Worm (Caenorhabditis elegans) whole organism, L1 larva: ENCODE measurements around the gene T23E1.3.

Experiments used
- C04F5.9 ChIP-seq: sonication (generic microtip); optimal IDR thresholded peaks from 2 replicates; lab custom pipeline; 2016; ENCODE audit warnings: missing genetic modification characterization, missing compliant biosample characterization
- C34B4.2 ChIP-seq: sonication (generic microtip); optimal IDR thresholded peaks from 2 replicates; lab custom pipeline; 2017; ENCODE audit warnings: mild to moderate bottlenecking, missing genetic modification characterization, missing compliant biosample characterization
- F16B12.6 ChIP-seq: fragments of 150-350 bp; optimal IDR thresholded peaks from 2 replicates; lab custom pipeline; 2014; ENCODE audit warnings: missing biosample characterization, missing genetic modification characterization
- Y116A8C.19 ChIP-seq: sonication (generic microtip); optimal IDR thresholded peaks from 2 replicates; lab custom pipeline; 2016; ENCODE audit warnings: missing compliant biosample characterization, missing genetic modification characterization, borderline replicate concordance
- aha-1 ChIP-seq: fragments of 150-350 bp; optimal IDR thresholded peaks from 2 replicates; lab custom pipeline; 2014; ENCODE audit warnings: missing biosample characterization, missing genetic modification characterization
- alr-1 ChIP-seq: fragments of 200-800 bp; sonication (Bioruptor generic); optimal IDR thresholded peaks from 2 replicates; lab custom pipeline; 2018; ENCODE audit warnings: borderline replicate concordance, mild to moderate bottlenecking, missing genetic modification characterization, missing compliant biosample characterization
- ama-1 ChIP-seq: fragments of 150-350 bp; optimal IDR thresholded peaks from 2 replicates; lab custom pipeline; 2014
- ceh-8 ChIP-seq: fragments of 200-800 bp; sonication (Bioruptor generic); optimal IDR thresholded peaks from 2 replicates; lab custom pipeline; 2018; ENCODE audit warnings: mild to moderate bottlenecking, missing genetic modification characterization, moderate library complexity, missing compliant biosample characterization
- ceh-88 ChIP-seq: fragments of 200-800 bp; sonication (Bioruptor generic); IDR thresholded peaks from 2 replicates; pipeline ENCODE4 v1.3.6; 2022; ENCODE audit warnings: missing genetic modification characterization, missing compliant biosample characterization
- dpl-1 ChIP-seq, 3 experiments: fragments of 150-350 bp in 2 of 3; sonication (generic microtip) in 1 of 3; optimal IDR thresholded peaks; 2 replicates each; lab custom pipeline; 2014 to 2017; ENCODE audit warnings: missing biosample characterization in 3 of 3, missing genetic modification characterization in 3 of 3, missing genetic modification reagents in 3 of 3
- dsc-1 ChIP-seq: sonication (generic microtip); optimal IDR thresholded peaks from 2 replicates; lab custom pipeline; 2016; ENCODE audit warnings: mild to moderate bottlenecking, missing genetic modification characterization, missing compliant biosample characterization
- efl-1 ChIP-seq, 4 experiments: fragments of 150-350 bp; optimal IDR thresholded peaks in 3 of 4; peaks in 1 of 4; 1 replicate in 1 of 4; 2 replicates in 3 of 4; lab custom pipeline; 2014; ENCODE audit warnings: missing biosample characterization in 2 of 4, missing genetic modification characterization in 2 of 4, missing genetic modification reagents in 2 of 4
- egl-27 ChIP-seq, 2 experiments: fragments of 150-350 bp in 1 of 2; sonication (generic microtip); optimal IDR thresholded peaks; 3 replicates each; lab custom pipeline; 2017 to 2018; ENCODE audit warnings: missing biosample characterization in 2 of 2, missing genetic modification characterization in 2 of 2, missing genetic modification reagents in 2 of 2
- elt-2 ChIP-seq: sonication (generic microtip); optimal IDR thresholded peaks from 2 replicates; lab custom pipeline; 2016; ENCODE audit warnings: missing genetic modification characterization, mild to moderate bottlenecking, inconsistent platforms, missing compliant biosample characterization, missing genetic modification reagents
- elt-3 ChIP-seq, 6 experiments: fragments of 150-350 bp in 1 of 6; sonication (generic microtip); optimal IDR thresholded peaks; 2 replicates each; lab custom pipeline; 2017 to 2018; ENCODE audit warnings: missing biosample characterization in 6 of 6, missing genetic modification characterization in 6 of 6, inconsistent platforms in 1 of 6
- ets-5 ChIP-seq: fragments of 200-800 bp; sonication (Bioruptor generic); IDR thresholded peaks from 2 replicates; pipeline ENCODE4 v1.3.6; 2022; ENCODE audit warnings: missing genetic modification characterization, missing compliant biosample characterization
- fkh-4 ChIP-seq: sonication (generic microtip); optimal IDR thresholded peaks from 2 replicates; lab custom pipeline; 2016; ENCODE audit warnings: missing compliant biosample characterization, missing genetic modification characterization, borderline replicate concordance
- grh-1 ChIP-seq: fragments of 200-800 bp; sonication (Bioruptor generic); IDR thresholded peaks from 2 replicates; pipeline ENCODE4 v1.3.6; 2022; ENCODE audit warnings: missing genetic modification reagents, missing genetic modification characterization, missing compliant biosample characterization
- irx-1 ChIP-seq: sonication (generic microtip); optimal IDR thresholded peaks from 2 replicates; lab custom pipeline; 2016; ENCODE audit warnings: missing genetic modification characterization, missing compliant biosample characterization
- isw-1 ChIP-seq: fragments of 200-800 bp; sonication (Bioruptor generic); IDR thresholded peaks from 2 replicates; pipeline ENCODE4 v1.3.6; 2022; ENCODE audit warnings: missing genetic modification characterization, missing compliant biosample characterization
- lin-15B ChIP-seq: fragments of 150-350 bp; sonication (generic microtip); optimal IDR thresholded peaks from 3 replicates; lab custom pipeline; 2014; ENCODE audit warnings: missing biosample characterization, missing genetic modification characterization
- lin-39 ChIP-seq: fragments of 150-350 bp; optimal IDR thresholded peaks from 2 replicates; lab custom pipeline; 2014; ENCODE audit warnings: missing biosample characterization, missing genetic modification reagents, missing genetic modification characterization
- lir-3 ChIP-seq: sonication (generic microtip); optimal IDR thresholded peaks from 2 replicates; lab custom pipeline; 2016; ENCODE audit warnings: mild to moderate bottlenecking, missing genetic modification characterization, moderate library complexity, missing compliant biosample characterization; ENCODE audit not compliant: poor library complexity
- lsy-2 ChIP-seq, 2 experiments: fragments of 150-350 bp; optimal IDR thresholded peaks; 2 replicates each; lab custom pipeline; 2014; ENCODE audit warnings: missing biosample characterization in 2 of 2, missing genetic modification characterization in 2 of 2
- mdl-1 ChIP-seq, 2 experiments: fragments of 150-350 bp; optimal IDR thresholded peaks; 2 replicates each; lab custom pipeline; 2014 to 2017; ENCODE audit warnings: missing biosample characterization in 2 of 2, missing genetic modification characterization in 2 of 2, inconsistent platforms in 1 of 2
- mef-2 ChIP-seq: fragments of 150-350 bp; optimal IDR thresholded peaks from 2 replicates; lab custom pipeline; 2014; ENCODE audit warnings: missing biosample characterization, missing genetic modification characterization
- nhr-11 ChIP-seq: fragments of 150-350 bp; optimal IDR thresholded peaks from 2 replicates; lab custom pipeline; 2014; ENCODE audit warnings: missing biosample characterization, missing genetic modification characterization
- nhr-12 ChIP-seq: sonication (generic microtip); optimal IDR thresholded peaks from 2 replicates; lab custom pipeline; 2017; ENCODE audit warnings: missing biosample characterization, missing genetic modification characterization
- nhr-20 ChIP-seq: sonication (generic microtip); optimal IDR thresholded peaks from 2 replicates; lab custom pipeline; 2016; ENCODE audit warnings: mild to moderate bottlenecking, missing genetic modification characterization, missing compliant biosample characterization
- nhr-28 ChIP-seq: fragments of 150-350 bp; optimal IDR thresholded peaks from 2 replicates; lab custom pipeline; 2014; ENCODE audit warnings: missing biosample characterization, missing genetic modification characterization
- nhr-47 ChIP-seq: sonication (generic microtip); optimal IDR thresholded peaks from 2 replicates; lab custom pipeline; 2016; ENCODE audit warnings: mild to moderate bottlenecking, missing genetic modification characterization, moderate library complexity, missing compliant biosample characterization
- nhr-71 ChIP-seq: sonication (generic microtip); optimal IDR thresholded peaks from 2 replicates; lab custom pipeline; 2016; ENCODE audit warnings: mild to moderate bottlenecking, missing genetic modification characterization, moderate library complexity, missing compliant biosample characterization
- nhr-76 ChIP-seq: sonication (generic microtip); optimal IDR thresholded peaks from 2 replicates; lab custom pipeline; 2017; ENCODE audit warnings: missing biosample characterization, missing genetic modification characterization
- nhr-77 ChIP-seq: fragments of 150-350 bp; optimal IDR thresholded peaks from 2 replicates; lab custom pipeline; 2014; ENCODE audit warnings: missing biosample characterization, missing genetic modification characterization
- nhr-84 ChIP-seq: sonication (generic microtip); optimal IDR thresholded peaks from 2 replicates; lab custom pipeline; 2017; ENCODE audit warnings: missing biosample characterization, missing genetic modification characterization
- nhr-90 ChIP-seq: sonication (generic microtip); optimal IDR thresholded peaks from 2 replicates; lab custom pipeline; 2016; ENCODE audit warnings: mild to moderate bottlenecking, missing genetic modification characterization, missing compliant biosample characterization; ENCODE audit not compliant: poor library complexity
- pag-3 ChIP-seq: sonication (generic microtip); optimal IDR thresholded peaks from 2 replicates; lab custom pipeline; 2017; ENCODE audit warnings: missing genetic modification characterization, mild to moderate bottlenecking, missing compliant biosample characterization, antibody characterized with exemption, borderline replicate concordance; ENCODE audit not compliant: insufficient read depth
- pax-3 ChIP-seq: fragments of 200-800 bp; sonication (Bioruptor generic); optimal IDR thresholded peaks from 2 replicates; lab custom pipeline; 2018; ENCODE audit warnings: mild to moderate bottlenecking, missing genetic modification characterization, moderate library complexity, missing compliant biosample characterization
- pqm-1 ChIP-seq: sonication (generic microtip); optimal IDR thresholded peaks from 3 replicates; lab custom pipeline; 2017; ENCODE audit warnings: missing biosample characterization, missing genetic modification characterization
- skn-1 ChIP-seq: fragments of 150-350 bp; optimal IDR thresholded peaks from 2 replicates; lab custom pipeline; 2014; ENCODE audit warnings: missing biosample characterization, missing genetic modification characterization
- snpc-4 ChIP-seq: fragments of 150-350 bp; optimal IDR thresholded peaks from 2 replicates; lab custom pipeline; 2014; ENCODE audit warnings: missing biosample characterization, missing genetic modification characterization
- snu-23 ChIP-seq: sonication (generic microtip); optimal IDR thresholded peaks from 2 replicates; lab custom pipeline; 2016; ENCODE audit warnings: missing genetic modification characterization, missing compliant biosample characterization
- sox-4 ChIP-seq: sonication (generic microtip); optimal IDR thresholded peaks from 2 replicates; lab custom pipeline; 2016; ENCODE audit warnings: missing genetic modification characterization, missing compliant biosample characterization
- sptf-1 ChIP-seq: fragments of 150-350 bp; optimal IDR thresholded peaks from 2 replicates; lab custom pipeline; 2014; ENCODE audit warnings: missing biosample characterization, missing genetic modification characterization
- sup-37 ChIP-seq: fragments of 200-800 bp; sonication (Bioruptor generic); optimal IDR thresholded peaks from 2 replicates; lab custom pipeline; 2018; ENCODE audit warnings: mild to moderate bottlenecking, missing genetic modification characterization, missing compliant biosample characterization
- tbx-2 ChIP-seq: sonication (generic microtip); optimal IDR thresholded peaks from 2 replicates; lab custom pipeline; 2016; ENCODE audit warnings: missing genetic modification characterization, missing compliant biosample characterization
- tlp-1 ChIP-seq: fragments of 150-350 bp; optimal IDR thresholded peaks from 2 replicates; lab custom pipeline; 2014; ENCODE audit warnings: missing biosample characterization, missing genetic modification characterization
- unc-62 ChIP-seq: fragments of 150-350 bp; optimal IDR thresholded peaks from 2 replicates; lab custom pipeline; 2014; ENCODE audit warnings: missing biosample characterization, missing genetic modification reagents, missing genetic modification characterization
- xbp-1 ChIP-seq: sonication (generic microtip); optimal IDR thresholded peaks from 2 replicates; lab custom pipeline; 2016; ENCODE audit warnings: missing genetic modification characterization, missing compliant biosample characterization
- zag-1 ChIP-seq: fragments of 150-350 bp; optimal IDR thresholded peaks from 2 replicates; lab custom pipeline; 2014; ENCODE audit warnings: missing biosample characterization, missing genetic modification characterization
- zip-4 ChIP-seq: fragments of 200-800 bp; sonication (Bioruptor generic); optimal IDR thresholded peaks from 2 replicates; lab custom pipeline; 2018; ENCODE audit warnings: mild to moderate bottlenecking, missing genetic modification characterization, moderate library complexity, missing compliant biosample characterization
- ztf-4 ChIP-seq: fragments of 150-350 bp; optimal IDR thresholded peaks from 2 replicates; lab custom pipeline; 2014; ENCODE audit warnings: missing biosample characterization, missing genetic modification characterization

The T23E1.3 gene

DNA sequence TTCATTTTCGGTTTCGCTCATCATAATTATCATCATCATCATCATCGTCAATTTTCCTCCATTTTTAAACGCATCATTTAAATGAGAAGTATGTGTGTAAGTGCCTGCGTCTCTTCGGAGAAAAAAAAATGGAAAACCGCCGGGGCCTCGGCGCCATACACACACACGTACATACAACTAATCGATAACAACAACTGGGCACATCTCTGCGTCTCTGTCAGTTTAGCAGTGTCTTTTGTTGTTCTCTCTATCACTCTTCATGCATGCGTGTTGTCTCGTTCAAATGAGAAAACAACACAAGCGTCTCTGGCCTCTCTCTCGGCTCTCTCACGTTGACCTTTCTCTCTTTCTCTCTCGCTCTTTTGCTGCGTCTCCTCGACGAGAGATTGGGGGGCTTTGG is 15.1 kb downstream of the T23E1.3 start (continued):
- TF ChIP-seq efl-1 (optimal IDR thresholded peaks at IDR 0.05; lab: Kevin White, UChicago) (peak; percentile 81 to 88), efl-1 (GFP tag; optimal IDR thresholded peaks at IDR 0.05 in 1 of 2; lab: Kevin White, UChicago) (peak; percentile 57 to 96), ets-5 (GFP tag; lab: Robert Waterston, UW) (no peak), Y116A8C.19 (tag; lab: Kevin White, UChicago) (no peak), alr-1 (tag; lab: Kevin White, UChicago) (no peak), F16B12.6 (tag; lab: Kevin White, UChicago) (no peak), snu-23 (GFP tag; lab: Kevin White, UChicago) (peak; percentile 95), ceh-88 (peak; percentile 47; the same call in 1 of the 2 replicates), C04F5.9 (tag; lab: Kevin White, UChicago) (no peak), egl-27 (tag; optimal IDR thresholded peaks at IDR 0.05; lab: Kevin White, UChicago) (peak; percentile 84 to 87), isw-1 (GFP tag; lab: Robert Waterston, UW) (peak; percentile 74), zip-4 (GFP tag; lab: Kevin White, UChicago) (no peak), lin-15B (peak; percentile 19), irx-1 (tag; lab: Kevin White, UChicago) (peak; percentile 90)

- TF ChIP-seq nhr-71 (tag; lab: Kevin White, UChicago) (peak; percentile 43), zag-1 (no peak), C34B4.2 (tag; lab: Kevin White, UChicago) (no peak), nhr-76 (tag; lab: Kevin White, UChicago) (no peak), mef-2 (tag; lab: Kevin White, UChicago) (no peak), dpl-1 (GFP tag; optimal IDR thresholded peaks at IDR 0.05; lab: Kevin White, UChicago) (no peak), pag-3 (tag; lab: Kevin White, UChicago) (peak; percentile 70), tbx-2 (peak; percentile 23), aha-1 (tag; lab: Kevin White, UChicago) (no peak), skn-1 (no peak), nhr-47 (tag; lab: Kevin White, UChicago) (peak; percentile 44), grh-1 (GFP tag; lab: Robert Waterston, UW) (no peak), nhr-12 (tag; lab: Kevin White, UChicago) (no peak), tlp-1 (tag; lab: Kevin White, UChicago) (no peak), egl-27 (tag; optimal IDR thresholded peaks at IDR 0.05; lab: Kevin White, UChicago) (no peak), mdl-1 (tag; optimal IDR thresholded peaks at IDR 0.05; lab: Kevin White, UChicago) (no peak), elt-3 (tag; optimal IDR thresholded peaks at IDR 0.05; lab: Kevin White, UChicago) (no peak), fkh-4 (tag; lab: Kevin White, UChicago) (no peak), sup-37 (GFP tag; lab: Kevin White, UChicago) (no peak), nhr-20 (peak; percentile 2), snpc-4 (tag; lab: Kevin White, UChicago) (no peak), xbp-1 (tag; lab: Kevin White, UChicago) (peak; percentile 14), lir-3 (tag; lab: Kevin White, UChicago) (no peak), ztf-4 (tag; lab: Kevin White, UChicago) (no peak), dsc-1 (tag; lab: Kevin White, UChicago) (peak; percentile 23), pax-3 (no peak), ceh-8 (peak; percentile 2), pqm-1 (tag; lab: Kevin White, UChicago) (no peak), nhr-11 (no peak), nhr-90 (no peak), nhr-84 (tag; lab: Kevin White, UChicago) (no peak), elt-2 (no peak), lin-39 (tag; lab: Kevin White, UChicago) (no peak), sox-4 (tag; lab: Kevin White, UChicago) (no peak), nhr-77 (tag; lab: Kevin White, UChicago) (no peak), sptf-1 (tag; lab: Kevin White, UChicago) (no peak), ama-1 (no peak), lsy-2 (tag; optimal IDR thresholded peaks at IDR 0.05; lab: Kevin White, UChicago) (peak in 1 of 2 experiments; percentile 23), unc-62 (no peak), ets-5 (GFP tag; lab: Robert Waterston, UW) (no peak), nhr-28 (tag; lab: Kevin White, UChicago) (no peak)
Measured at ce11 chrIV:3163562-3163961, 17.9 kb downstream of the T23E1.3 start.
